Worm (Caenorhabditis elegans): Measurements from ENCODE around the gene mrck-1.

Gene mrck-1

ce11 chrV:6213216-6213735 is 53.8 kb downstream of the mrck-1 start:
- TF ChIP-seq C06A6.2 (GFP tag; conservative IDR thresholded peaks at IDR 0.05), result no peak
- TF ChIP-seq madf-6 (GFP tag; IDR thresholded peaks at IDR 0.05), result no peak
- no peak for TF ChIP-seq dox-1 (GFP tag; IDR thresholded peaks at IDR 0.05)
- TF ChIP-seq F39B2.1 (GFP tag; IDR thresholded peaks at IDR 0.05), result no peak
- TF ChIP-seq F57C9.4 (tag; optimal IDR thresholded peaks at IDR 0.05), result no peak
- TF ChIP-seq C17E4.6 (GFP tag; IDR thresholded peaks at IDR 0.05), result no peak
- no peak for TF ChIP-seq K12H6.12 (tag; optimal IDR thresholded peaks at IDR 0.05)
- TF ChIP-seq ztf-22 (GFP tag; optimal IDR thresholded peaks at IDR 0.05), result no peak
- TF ChIP-seq ceh-58 (GFP tag; IDR thresholded peaks at IDR 0.05), result no peak
- TF ChIP-seq F10E7.11 (tag; optimal IDR thresholded peaks at IDR 0.05), result no peak
- TF ChIP-seq ZK185.1 (tag; optimal IDR thresholded peaks at IDR 0.05; ENCODE audit: poor library complexity, severe bottlenecking), result no peak
- TF ChIP-seq ets-4 (GFP tag; optimal IDR thresholded peaks at IDR 0.05), result no peak
- no peak for TF ChIP-seq egl-18 (GFP tag; IDR thresholded peaks at IDR 0.05)
- no peak for TF ChIP-seq attf-3 (GFP tag; conservative IDR thresholded peaks at IDR 0.05)

- TF ChIP-seq K12H6.12 (tag; optimal IDR thresholded peaks at IDR 0.05), result no peak
- no peak for TF ChIP-seq C06A6.2 (GFP tag; conservative IDR thresholded peaks at IDR 0.05)
- TF ChIP-seq aptf-3 (GFP tag; IDR thresholded peaks at IDR 0.05), result no peak
- no peak for TF ChIP-seq madf-3 (GFP tag; IDR thresholded peaks at IDR 0.05)
- no peak for TF ChIP-seq xnd-1 (tag; optimal IDR thresholded peaks at IDR 0.05)
- TF ChIP-seq D2030.7 (GFP tag; IDR thresholded peaks at IDR 0.05), result no peak
- no peak for TF ChIP-seq unc-62 (GFP tag; optimal IDR thresholded peaks at IDR 0.05)
- no peak for TF ChIP-seq F55B11.4 (tag; optimal IDR thresholded peaks at IDR 0.05; ENCODE audit: borderline replicate concordance, insufficient read depth)
- no peak for TF ChIP-seq Y79H2A.3 (GFP tag; conservative IDR thresholded peaks at IDR 0.05)
- TF ChIP-seq zim-3 (tag; optimal IDR thresholded peaks at IDR 0.05), result no peak
- TF ChIP-seq lsy-27 (tag; optimal IDR thresholded peaks at IDR 0.05; ENCODE audit: borderline replicate concordance, insufficient read depth), result no peak
- no peak for TF ChIP-seq die-1 (tag; optimal IDR thresholded peaks at IDR 0.05)
- TF ChIP-seq repo-1 (tag; optimal IDR thresholded peaks at IDR 0.05), result no peak
- TF ChIP-seq egrh-3 (GFP tag; IDR thresholded peaks at IDR 0.05), result no peak
- TF ChIP-seq sdz-38 (tag; optimal IDR thresholded peaks at IDR 0.05), result no peak
- no peak for TF ChIP-seq nhr-120 (GFP tag; IDR thresholded peaks at IDR 0.05)
These were observed 54.5 kb downstream of the mrck-1 start for ce11 chrV:6212566-6212965.

ce11 chrV:6211509-6211908 is 55.6 kb downstream of the mrck-1 start:
- TF ChIP-seq dox-1 (GFP tag; IDR thresholded peaks at IDR 0.05) (0 out of 2 replicates have a peak, but pooled peaks have one; percentile 29), egl-44 (GFP tag; IDR thresholded peaks at IDR 0.05) (0 out of 2 replicates have a peak, but pooled peaks have one; percentile 22), unc-62 (GFP tag; optimal IDR thresholded peaks at IDR 0.05) (peak; percentile 19), lsy-27 (tag; optimal IDR thresholded peaks at IDR 0.05; ENCODE audit: borderline replicate concordance, insufficient read depth) (no peak), D2030.7 (GFP tag; IDR thresholded peaks at IDR 0.05) (no peak), nhr-80 (tag; optimal IDR thresholded peaks at IDR 0.05) (peak; percentile 89), cebp-1 (GFP tag; IDR thresholded peaks at IDR 0.05) (no peak), cebp-1 (tag; optimal IDR thresholded peaks at IDR 0.05) (peak; percentile 12), nhr-179 (tag; optimal IDR thresholded peaks at IDR 0.05) (no peak), lin-35 (GFP tag; optimal IDR thresholded peaks at IDR 0.05) (no peak), aptf-3 (GFP tag; IDR thresholded peaks at IDR 0.05) (no peak), let-607 (tag; optimal IDR thresholded peaks at IDR 0.05) (peak in 1 of 2 experiments; percentile 10), ets-4 (GFP tag; optimal IDR thresholded peaks at IDR 0.05) (peak; percentile 20)
